Fruit fly (Drosophila melanogaster) whole organism, pupa: ENCODE measurements around the gene CG3819.

Source experiments
- CG10348 ChIP-seq: fragments of 200-800 bp; sonication (Bioruptor generic); IDR thresholded peaks from 2 replicates; pipeline ENCODE4 v1.3.6; 2022; ENCODE audit warnings: missing biosample characterization, missing genetic modification characterization
- CG12605 ChIP-seq: fragments of 200-800 bp; sonication (Bioruptor generic); IDR thresholded peaks from 2 replicates; pipeline ENCODE4 v1.3.6; 2022; ENCODE audit warnings: missing biosample characterization, missing genetic modification characterization
- CG13204 ChIP-seq: fragments of 200-800 bp; sonication (Bioruptor generic); optimal IDR thresholded peaks from 2 replicates; lab custom pipeline; 2018; ENCODE audit warnings: missing biosample characterization, mild to moderate bottlenecking, missing genetic modification characterization, moderate library complexity
- CG14655 ChIP-seq: fragments of 200-800 bp; sonication (Bioruptor generic); optimal IDR thresholded peaks from 3 replicates; lab custom pipeline; 2017; ENCODE audit warnings: mild to moderate bottlenecking, missing biosample characterization, missing genetic modification reagents, missing genetic modification characterization
- CG15710 ChIP-seq: fragments of 200-800 bp; sonication (Bioruptor generic); optimal IDR thresholded peaks from 2 replicates; lab custom pipeline; 2018; ENCODE audit warnings: missing biosample characterization, mild to moderate bottlenecking, missing genetic modification characterization, moderate library complexity
- CG17806 ChIP-seq: fragments of 200-800 bp; sonication (Bioruptor generic); optimal IDR thresholded peaks from 2 replicates; lab custom pipeline; 2018; ENCODE audit warnings: missing biosample characterization, mild to moderate bottlenecking, missing genetic modification characterization, moderate library complexity
- CG32121 ChIP-seq: fragments of 200-800 bp; sonication (Bioruptor generic); IDR thresholded peaks from 2 replicates; pipeline ENCODE4 v1.3.6; 2022; ENCODE audit warnings: missing biosample characterization, missing genetic modification characterization
- CG34367 ChIP-seq: fragments of 200-800 bp; sonication (Bioruptor generic); optimal IDR thresholded peaks from 2 replicates; lab custom pipeline; 2018; ENCODE audit warnings: missing biosample characterization, mild to moderate bottlenecking, missing genetic modification characterization
- CG4496 ChIP-seq: fragments of 200-800 bp; sonication (Bioruptor generic); IDR thresholded peaks from 3 replicates; pipeline ENCODE4 v1.3.6; 2022; ENCODE audit warnings: missing biosample characterization, missing genetic modification characterization
- CG8159 ChIP-seq: fragments of 200-800 bp; sonication (Bioruptor generic); optimal IDR thresholded peaks from 3 replicates; lab custom pipeline; 2018; ENCODE audit warnings: missing biosample characterization, mild to moderate bottlenecking, missing genetic modification characterization, moderate library complexity
- CG8301 ChIP-seq: fragments of 200-800 bp; sonication (Bioruptor generic); optimal IDR thresholded peaks from 2 replicates; lab custom pipeline; 2018; ENCODE audit warnings: missing biosample characterization, mild to moderate bottlenecking, missing genetic modification characterization
- CG9948 ChIP-seq: fragments of 200-800 bp; sonication (Bioruptor generic); optimal IDR thresholded peaks from 2 replicates; lab custom pipeline; 2018; ENCODE audit warnings: missing biosample characterization, mild to moderate bottlenecking, missing genetic modification characterization, moderate library complexity
- D1 ChIP-seq: fragments of 200-800 bp; sonication (Bioruptor generic); optimal IDR thresholded peaks from 2 replicates; lab custom pipeline; 2018; ENCODE audit warnings: missing biosample characterization, mild to moderate bottlenecking, missing genetic modification characterization, moderate library complexity
- EcR ChIP-seq: fragments of 200-800 bp; sonication (Bioruptor generic); optimal IDR thresholded peaks from 3 replicates; lab custom pipeline; 2019; ENCODE audit warnings: missing biosample characterization, missing genetic modification characterization, mild to moderate bottlenecking, moderate library complexity, missing genetic modification reagents
- Ets98B ChIP-seq: fragments of 200-800 bp; sonication (Bioruptor generic); IDR thresholded peaks from 2 replicates; pipeline ENCODE4 v1.3.6; 2022; ENCODE audit warnings: missing biosample characterization, missing genetic modification characterization
- Pif1A ChIP-seq: fragments of 200-800 bp; sonication (Bioruptor generic); optimal IDR thresholded peaks from 3 replicates; lab custom pipeline; 2016; ENCODE audit warnings: missing biosample characterization, missing genetic modification characterization
- Pif1B ChIP-seq: fragments of 200-800 bp; sonication (Bioruptor generic); optimal IDR thresholded peaks from 3 replicates; lab custom pipeline; 2016; ENCODE audit warnings: missing biosample characterization, missing genetic modification characterization
- Snoo ChIP-seq: fragments of 200-800 bp; sonication (Bioruptor generic); optimal IDR thresholded peaks from 3 replicates; lab custom pipeline; 2017; ENCODE audit warnings: missing biosample characterization, mild to moderate bottlenecking, missing genetic modification characterization, inconsistent platforms
- fd96Ca ChIP-seq: fragments of 200-800 bp; sonication (Bioruptor generic); IDR thresholded peaks from 3 replicates; pipeline ENCODE4 v1.3.6; 2022; ENCODE audit warnings: missing biosample characterization, missing genetic modification characterization
- gl ChIP-seq: fragments of 200-800 bp; sonication (Bioruptor generic); optimal IDR thresholded peaks from 2 replicates; lab custom pipeline; 2018; ENCODE audit warnings: missing biosample characterization, mild to moderate bottlenecking, missing genetic modification characterization
- rn ChIP-seq: fragments of 200-800 bp; sonication (Bioruptor generic); IDR thresholded peaks from 2 replicates; pipeline ENCODE4 v1.3.6; 2022; ENCODE audit warnings: missing biosample characterization, missing genetic modification characterization

The CG3819 gene

DNA sequence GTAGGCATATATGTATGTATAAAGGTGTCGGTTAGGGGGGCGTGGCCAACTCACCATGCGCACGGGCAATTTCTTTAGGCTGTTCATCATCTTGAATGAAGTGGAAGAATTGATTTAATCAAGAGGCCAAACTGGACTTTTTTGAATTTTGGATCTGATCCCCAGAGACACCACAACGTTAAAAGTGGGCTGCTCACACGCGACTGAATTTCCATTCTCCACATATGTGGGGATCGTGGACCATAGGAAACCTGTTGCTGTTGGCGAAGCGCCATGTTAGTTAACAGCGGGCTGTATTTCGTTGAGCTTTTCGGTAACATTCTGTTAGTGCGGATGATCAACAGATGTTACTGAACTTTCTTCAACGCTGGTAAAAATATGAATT lies 23.8 kb downstream of the CG3819 start, which contains the start of gene CG3902:
Gene CG3902, minus strand, starts transcription at position 208 of the 385 bp plus-strand sequence.
- TF ChIP-seq CG9948 (tag; lab: Kevin White, UChicago), result no peak
- no peak for TF ChIP-seq Pif1A (GFP tag; lab: Kevin White, UChicago)
- TF ChIP-seq CG4496 (GFP tag; lab: Robert Waterston, UW), result no peak; the same call in 1 of the 3 replicates
- peak; percentile 49; the same call in 1 of the 2 replicates for TF ChIP-seq Ets98B
- no peak for TF ChIP-seq CG34367 (tag; lab: Kevin White, UChicago)
- no peak for TF ChIP-seq CG17806 (tag; lab: Kevin White, UChicago)
- no peak for TF ChIP-seq CG13204 (GFP tag; lab: Kevin White, UChicago)
- peak; percentile 37; the same call in 1 of the 2 replicates for TF ChIP-seq CG32121 (GFP tag; lab: Robert Waterston, UW)
- no peak for TF ChIP-seq CG8301 (tag; lab: Kevin White, UChicago)
- no peak for TF ChIP-seq CG15710 (tag; lab: Kevin White, UChicago)
- no peak for TF ChIP-seq CG14655 (GFP tag; lab: Kevin White, UChicago)
- no peak for TF ChIP-seq fd96Ca (GFP tag; lab: Robert Waterston, UW)
- no peak for TF ChIP-seq D1 (tag; lab: Kevin White, UChicago)
- no peak for TF ChIP-seq Pif1B (GFP tag; lab: Kevin White, UChicago)
- no peak for TF ChIP-seq gl
- TF ChIP-seq EcR, result peak; percentile 66
- TF ChIP-seq Snoo (tag; lab: Kevin White, UChicago), result peak; percentile 25
- TF ChIP-seq CG8159, result no peak
- no peak for TF ChIP-seq rn (GFP tag; lab: Robert Waterston, UW)
- no peak for TF ChIP-seq CG10348 (GFP tag; lab: Robert Waterston, UW)
- no peak for TF ChIP-seq CG12605 (GFP tag; lab: Robert Waterston, UW)

DNA sequence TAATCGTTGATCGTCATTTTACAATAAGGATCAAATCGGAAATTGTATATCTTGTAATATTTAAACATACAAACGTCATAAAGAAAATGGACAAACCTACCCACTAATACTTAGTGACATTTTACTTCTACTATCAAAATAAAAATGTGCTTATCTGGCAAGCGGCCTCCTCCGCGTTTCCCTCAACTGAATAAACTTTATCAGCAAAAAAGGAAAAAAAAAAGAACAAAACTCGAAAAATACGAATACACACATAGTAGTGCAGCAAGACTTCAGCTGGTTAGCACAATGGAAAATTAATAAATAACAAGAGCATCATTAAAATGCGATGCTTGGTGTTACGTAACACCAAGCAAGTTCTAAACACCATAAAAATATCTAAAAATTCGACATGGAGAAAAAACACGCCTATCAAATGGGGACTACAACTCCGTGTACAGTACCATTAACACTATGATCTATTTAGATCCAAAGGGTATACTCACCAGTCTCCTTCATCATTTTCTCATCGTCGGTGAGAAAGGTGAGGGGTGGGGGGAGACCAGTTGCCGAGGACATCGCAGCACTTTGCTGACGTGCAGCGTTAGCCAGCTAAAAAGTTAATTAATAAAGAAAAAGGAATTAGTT lies 24.3 kb downstream of the CG3819 start:
- no peak for TF ChIP-seq CG17806 (tag; lab: Kevin White, UChicago)
- peak; percentile 50 for TF ChIP-seq D1 (tag; lab: Kevin White, UChicago)
- no peak for TF ChIP-seq gl
- TF ChIP-seq CG14655 (GFP tag; lab: Kevin White, UChicago), result no peak
- no peak for TF ChIP-seq CG34367 (tag; lab: Kevin White, UChicago)
- TF ChIP-seq CG4496 (GFP tag; lab: Robert Waterston, UW), result 0 out of 3 replicates have a peak, but pooled peaks have one; percentile 5
- TF ChIP-seq CG15710 (tag; lab: Kevin White, UChicago), result no peak
- no peak for TF ChIP-seq CG8159
- TF ChIP-seq Snoo (tag; lab: Kevin White, UChicago), result no peak
- TF ChIP-seq rn (GFP tag; lab: Robert Waterston, UW), result no peak
- TF ChIP-seq CG9948 (tag; lab: Kevin White, UChicago), result no peak
- no peak for TF ChIP-seq fd96Ca (GFP tag; lab: Robert Waterston, UW)
- no peak for TF ChIP-seq EcR
- TF ChIP-seq CG8301 (tag; lab: Kevin White, UChicago), result no peak

DNA sequence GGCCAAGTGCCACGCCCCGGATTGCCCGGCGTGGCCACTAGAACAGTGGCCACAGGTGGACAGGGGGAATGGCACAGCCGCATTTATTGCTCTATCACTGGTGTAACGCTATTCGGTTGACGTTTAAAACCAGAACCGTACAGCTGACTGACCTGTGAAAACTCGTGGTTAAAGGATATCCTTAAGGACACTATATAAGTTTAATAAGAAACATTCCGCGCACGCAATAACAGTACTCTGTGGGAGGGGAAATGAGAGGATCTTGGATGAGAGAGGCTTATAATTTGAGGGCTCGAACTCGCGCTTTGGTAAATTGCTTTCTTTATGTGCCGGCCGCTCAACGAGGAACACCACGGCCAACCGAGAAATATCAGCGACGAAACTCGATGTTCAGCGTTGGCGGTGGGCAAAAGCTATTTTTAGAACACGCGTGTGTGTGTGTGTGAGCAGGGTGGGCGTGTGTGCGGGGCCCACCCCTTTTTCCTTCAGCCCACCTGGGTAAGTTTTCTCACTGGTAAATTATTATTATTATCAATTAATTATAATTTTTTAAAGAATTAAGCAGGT lies 25.5 kb downstream of the CG3819 start:
- TF ChIP-seq CG4496 (GFP tag; lab: Robert Waterston, UW) (0 out of 3 replicates have a peak, but pooled peaks have one; percentile 53), EcR (peak; percentile 51), CG8159 (no peak)

DNA sequence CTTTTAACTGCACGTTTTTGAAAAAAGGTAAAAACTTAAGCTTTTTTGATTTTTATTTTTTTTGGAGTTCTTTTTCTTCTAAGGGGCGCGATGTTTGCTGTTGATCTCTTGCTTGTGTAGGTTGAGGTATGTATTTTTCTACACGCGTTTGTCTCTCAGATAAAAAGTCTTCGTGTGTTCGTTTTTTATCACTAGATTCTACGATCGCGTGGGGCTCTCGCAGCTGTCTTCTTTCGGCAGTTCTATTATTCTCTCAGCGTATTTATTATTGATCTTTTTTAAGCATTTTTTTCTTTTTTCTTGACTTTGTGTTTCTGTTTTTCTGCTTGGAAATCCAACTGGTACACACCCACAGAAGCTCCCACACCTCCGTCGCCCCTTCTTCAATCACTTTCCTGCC lies 26.8 kb downstream of the CG3819 start:
- TF ChIP-seq CG32121 (GFP tag; lab: Robert Waterston, UW) (peak; percentile 27; the same call in 1 of the 2 replicates), Pif1B (GFP tag; lab: Kevin White, UChicago) (no peak), CG9948 (tag; lab: Kevin White, UChicago) (no peak), CG4496 (GFP tag; lab: Robert Waterston, UW) (peak; percentile 77), CG12605 (GFP tag; lab: Robert Waterston, UW) (peak; percentile 46; the same call in 1 of the 2 replicates), Ets98B (peak; percentile 63; the same call in 1 of the 2 replicates), CG17806 (tag; lab: Kevin White, UChicago) (no peak), CG8159 (no peak)

DNA sequence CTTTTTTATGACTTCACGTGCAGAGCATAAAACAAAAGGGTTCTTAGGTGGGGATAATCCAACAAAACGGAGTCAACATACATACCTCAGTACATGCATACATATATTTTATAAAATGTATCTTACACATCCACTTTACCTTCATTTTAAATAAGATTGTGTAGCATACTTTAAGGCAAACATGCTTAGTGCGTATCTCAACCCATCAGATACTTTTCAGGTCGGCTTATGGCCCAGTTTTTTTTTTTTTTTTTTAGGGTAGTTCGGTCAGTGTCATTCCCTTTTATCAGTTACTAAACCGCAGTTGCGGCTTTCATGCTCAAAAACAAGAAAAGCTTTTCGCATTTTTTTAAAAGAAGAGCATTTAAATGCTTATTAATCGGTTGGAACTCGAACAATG lies 29.9 kb downstream of the CG3819 start, which contains the start of gene NijB:
Gene NijB, plus strand, starts transcription at position 398 of the 400 bp plus-strand sequence.
- no peak for TF ChIP-seq CG34367 (tag; lab: Kevin White, UChicago)
- peak; percentile 83 for TF ChIP-seq EcR
- TF ChIP-seq, all 21 proteins: peak for 1

DNA sequence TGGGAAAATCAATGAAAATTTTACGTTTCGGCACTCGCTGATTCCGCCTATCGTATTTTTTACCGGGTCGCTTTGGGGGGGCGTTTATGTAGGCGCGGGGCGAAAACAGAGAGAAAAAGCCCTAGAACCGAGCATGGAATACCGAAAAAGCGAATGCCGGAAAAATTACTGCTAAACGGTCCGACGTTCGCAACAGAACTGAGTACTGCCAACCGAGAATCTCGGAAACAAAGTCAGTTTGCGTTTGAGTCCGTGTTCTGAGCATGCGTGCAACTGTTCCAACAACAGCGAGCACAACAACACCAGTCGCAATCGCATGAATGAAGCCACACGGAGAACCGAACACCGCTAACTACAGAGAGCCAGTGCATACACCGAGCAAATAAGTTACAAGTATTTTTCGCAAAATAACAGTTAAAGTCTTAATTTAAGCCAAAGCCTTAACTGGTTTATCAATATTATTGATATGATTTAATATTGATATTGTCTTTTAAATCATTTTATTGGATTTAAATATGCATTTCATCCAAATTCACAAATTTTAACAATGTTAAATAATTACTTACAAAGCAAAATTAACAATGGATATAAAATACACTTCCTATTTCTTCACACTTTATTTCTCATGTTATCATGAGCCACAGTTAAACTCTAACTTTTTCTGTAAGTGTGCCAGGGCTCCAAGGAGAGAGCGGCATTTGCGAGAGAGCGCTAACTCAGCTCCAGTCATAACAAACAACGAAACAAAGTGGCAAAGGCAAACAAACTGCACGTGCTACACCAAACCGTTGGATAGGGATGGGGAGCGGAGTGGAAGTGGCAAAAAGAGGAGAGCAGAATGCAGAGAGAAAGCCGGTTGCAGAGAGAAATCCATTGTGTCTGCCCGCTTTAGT lies 31.4 kb downstream of the CG3819 start, which contains the start of gene CG3961:
Gene CG3961, minus strand, starts transcription at position 201 of the 893 bp plus-strand sequence.
- TF ChIP-seq CG34367 (tag; lab: Kevin White, UChicago) (peak; percentile 99), D1 (tag; lab: Kevin White, UChicago) (peak; percentile 98), CG8159 (peak; percentile 98), CG14655 (GFP tag; lab: Kevin White, UChicago) (peak; percentile 100), CG32121 (GFP tag; lab: Robert Waterston, UW) (peak; percentile 95), Ets98B (peak; percentile 80), CG4496 (GFP tag; lab: Robert Waterston, UW) (peak; percentile 88), CG8301 (tag; lab: Kevin White, UChicago) (peak; percentile 99), gl (peak; percentile 90), CG17806 (tag; lab: Kevin White, UChicago) (peak; percentile 99), CG12605 (GFP tag; lab: Robert Waterston, UW) (peak; percentile 81), CG15710 (tag; lab: Kevin White, UChicago) (peak; percentile 99), rn (GFP tag; lab: Robert Waterston, UW) (peak; percentile 81), CG9948 (tag; lab: Kevin White, UChicago) (peak; percentile 99), Pif1A (GFP tag; lab: Kevin White, UChicago) (peak; percentile 94), fd96Ca (GFP tag; lab: Robert Waterston, UW) (peak; percentile 65; the same call in 2 of the 3 replicates), CG10348 (GFP tag; lab: Robert Waterston, UW) (peak; percentile 69; the same call in 1 of the 2 replicates), CG13204 (GFP tag; lab: Kevin White, UChicago) (peak; percentile 94), Pif1B (GFP tag; lab: Kevin White, UChicago) (peak; percentile 96), Snoo (tag; lab: Kevin White, UChicago) (peak; percentile 99), EcR (peak; percentile 70)
